Worm (Caenorhabditis elegans) whole organism, young adult: ENCODE results near the gene str-254.

ENCODE experiments used
- B0261.1 ChIP-seq: sonication (generic microtip); optimal IDR thresholded peaks from 2 replicates; lab custom pipeline; 2016; ENCODE audit warnings: mild to moderate bottlenecking, missing genetic modification characterization, moderate library complexity, missing compliant biosample characterization
- B0336.3 ChIP-seq: fragments of 200-800 bp; sonication (Bioruptor generic); IDR thresholded peaks from 2 replicates; pipeline ENCODE4 v1.3.6; 2022; ENCODE audit warnings: missing genetic modification characterization, missing compliant biosample characterization
- F22D6.2 ChIP-seq: sonication (generic microtip); optimal IDR thresholded peaks from 2 replicates; lab custom pipeline; 2016; ENCODE audit warnings: mild to moderate bottlenecking, missing genetic modification characterization, missing compliant biosample characterization
- F37B4.10 ChIP-seq: fragments of 200-800 bp; sonication (Bioruptor generic); IDR thresholded peaks from 2 replicates; pipeline ENCODE4 v1.3.6; 2022; ENCODE audit warnings: missing genetic modification characterization, missing compliant biosample characterization
- Y53G8AR.9 ChIP-seq: fragments of 200-800 bp; sonication (Bioruptor generic); conservative IDR thresholded peaks from 2 replicates; pipeline ENCODE4 v1.3.6; 2022; ENCODE audit warnings: missing genetic modification reagents, missing genetic modification characterization, missing compliant biosample characterization
- Y67H2A.10 ChIP-seq: fragments of 200-800 bp; sonication (Bioruptor generic); conservative IDR thresholded peaks from 2 replicates; pipeline ENCODE4 v1.3.6; 2022; ENCODE audit warnings: missing genetic modification reagents, missing genetic modification characterization, missing compliant biosample characterization
- Y95B8A.8 ChIP-seq: fragments of 200-800 bp; sonication (Bioruptor generic); IDR thresholded peaks from 2 replicates; pipeline ENCODE4 v1.3.6; 2022; ENCODE audit warnings: missing genetic modification reagents, missing genetic modification characterization, missing compliant biosample characterization
- ZK185.1 ChIP-seq: sonication (generic microtip); optimal IDR thresholded peaks from 2 replicates; lab custom pipeline; 2016; ENCODE audit warnings: mild to moderate bottlenecking, missing genetic modification characterization, missing compliant biosample characterization; ENCODE audit not compliant: poor library complexity, severe bottlenecking
- attf-3 ChIP-seq: fragments of 200-800 bp; sonication (Bioruptor generic); conservative IDR thresholded peaks from 2 replicates; pipeline ENCODE4 v1.3.6; 2022; ENCODE audit warnings: missing genetic modification reagents, missing genetic modification characterization, missing compliant biosample characterization
- ccch-3 ChIP-seq: fragments of 200-800 bp; sonication (Bioruptor generic); optimal IDR thresholded peaks from 2 replicates; lab custom pipeline; 2018; ENCODE audit warnings: mild to moderate bottlenecking, missing genetic modification characterization, missing compliant biosample characterization
- cebp-2 ChIP-seq: fragments of 200-800 bp; sonication (Bioruptor generic); IDR thresholded peaks from 2 replicates; pipeline ENCODE4 v1.3.6; 2022; ENCODE audit warnings: missing genetic modification characterization, missing compliant biosample characterization
- ceh-100 ChIP-seq: fragments of 200-800 bp; sonication (Bioruptor generic); IDR thresholded peaks from 2 replicates; pipeline ENCODE4 v1.3.6; 2022; ENCODE audit warnings: missing genetic modification reagents, missing genetic modification characterization, missing compliant biosample characterization
- ceh-40 ChIP-seq: fragments of 200-800 bp; sonication (Bioruptor generic); IDR thresholded peaks from 2 replicates; pipeline ENCODE4 v1.3.6; 2022; ENCODE audit warnings: missing genetic modification characterization, missing compliant biosample characterization
- chd-7 ChIP-seq: sonication (generic microtip); optimal IDR thresholded peaks from 2 replicates; lab custom pipeline; 2016; ENCODE audit warnings: mild to moderate bottlenecking, missing genetic modification characterization, moderate library complexity, missing compliant biosample characterization
- egl-44 ChIP-seq: fragments of 200-800 bp; sonication (Bioruptor generic); IDR thresholded peaks from 2 replicates; pipeline ENCODE4 v1.3.6; 2022; ENCODE audit warnings: missing genetic modification reagents, missing genetic modification characterization, missing compliant biosample characterization
- ekl-4 ChIP-seq: fragments of 200-800 bp; sonication (Bioruptor generic); IDR thresholded peaks from 2 replicates; pipeline ENCODE4 v1.3.6; 2022; ENCODE audit warnings: missing genetic modification reagents, missing genetic modification characterization, missing compliant biosample characterization
- hlh-26 ChIP-seq: fragments of 200-800 bp; sonication (Bioruptor generic); conservative IDR thresholded peaks from 2 replicates; pipeline ENCODE4 v1.3.6; 2022; ENCODE audit warnings: missing genetic modification reagents, missing genetic modification characterization, missing compliant biosample characterization
- hsf-1 ChIP-seq: fragments of 200-800 bp; sonication (Bioruptor generic); IDR thresholded peaks from 2 replicates; pipeline ENCODE4 v1.3.6; 2022; ENCODE audit warnings: missing genetic modification reagents, missing genetic modification characterization, missing compliant biosample characterization
- let-607 ChIP-seq, 2 experiments: fragments of 200-800 bp in 1 of 2; sonication (Bioruptor generic) in 1 of 2; sonication (generic microtip) in 1 of 2; optimal IDR thresholded peaks; 2 replicates each; lab custom pipeline; 2016 to 2018; ENCODE audit warnings: mild to moderate bottlenecking in 2 of 2, missing compliant biosample characterization in 2 of 2, missing genetic modification characterization in 2 of 2, moderate library complexity in 2 of 2, missing genotype in 1 of 2
- lin-35 ChIP-seq, 3 experiments: fragments of 150-350 bp in 2 of 3; sonication (generic microtip) in 1 of 3; optimal IDR thresholded peaks; 2 replicates each; lab custom pipeline; 2014 to 2018; ENCODE audit warnings: missing biosample characterization in 3 of 3, missing genetic modification characterization in 3 of 3, missing genetic modification reagents in 3 of 3
- lin-54 ChIP-seq: fragments of 200-800 bp; sonication (Bioruptor generic); optimal IDR thresholded peaks from 2 replicates; lab custom pipeline; 2018; ENCODE audit warnings: mild to moderate bottlenecking, missing genetic modification characterization, missing compliant biosample characterization
- lsl-1 ChIP-seq: fragments of 200-800 bp; sonication (Bioruptor generic); optimal IDR thresholded peaks from 2 replicates; lab custom pipeline; 2018; ENCODE audit warnings: mild to moderate bottlenecking, missing genetic modification characterization, moderate library complexity, missing compliant biosample characterization
- mel-28 ChIP-seq: sonication (generic microtip); optimal IDR thresholded peaks from 2 replicates; lab custom pipeline; 2016; ENCODE audit warnings: borderline replicate concordance, mild to moderate bottlenecking, missing genetic modification characterization, missing compliant biosample characterization
- nhr-80 ChIP-seq: sonication (generic microtip); optimal IDR thresholded peaks from 2 replicates; lab custom pipeline; 2016; ENCODE audit warnings: missing genetic modification characterization, missing compliant biosample characterization
- pha-4 ChIP-seq: fragments of 150-350 bp; sonication (generic microtip); optimal IDR thresholded peaks from 2 replicates; lab custom pipeline; 2014; ENCODE audit warnings: missing biosample characterization, missing genetic modification reagents, missing genetic modification characterization
- sea-2 ChIP-seq: fragments of 200-800 bp; sonication (Bioruptor generic); IDR thresholded peaks from 2 replicates; pipeline ENCODE4 v1.3.6; 2022; ENCODE audit warnings: missing genetic modification characterization, missing compliant biosample characterization
- somi-1 ChIP-seq: fragments of 200-800 bp; sonication (Bioruptor generic); optimal IDR thresholded peaks from 2 replicates; lab custom pipeline; 2018; ENCODE audit warnings: mild to moderate bottlenecking, missing genetic modification characterization, missing compliant biosample characterization
- tbx-9 ChIP-seq: sonication (generic microtip); optimal IDR thresholded peaks from 2 replicates; lab custom pipeline; 2016; ENCODE audit warnings: borderline replicate concordance, missing genetic modification characterization, inconsistent platforms, missing compliant biosample characterization
- tlf-1 ChIP-seq: fragments of 200-800 bp; sonication (Bioruptor generic); optimal IDR thresholded peaks from 2 replicates; lab custom pipeline; 2018; ENCODE audit warnings: mild to moderate bottlenecking, missing genetic modification characterization, missing compliant biosample characterization
- zfh-2 ChIP-seq: fragments of 200-800 bp; sonication (Bioruptor generic); conservative IDR thresholded peaks from 2 replicates; pipeline ENCODE4 v1.3.6; 2022; ENCODE audit warnings: missing genetic modification reagents, missing genetic modification characterization, missing compliant biosample characterization
- zim-3 ChIP-seq: sonication (generic microtip); optimal IDR thresholded peaks from 2 replicates; lab custom pipeline; 2017; ENCODE audit warnings: mild to moderate bottlenecking, missing genetic modification characterization, moderate library complexity, missing compliant biosample characterization
- ztf-3 ChIP-seq: fragments of 200-800 bp; sonication (Bioruptor generic); optimal IDR thresholded peaks from 2 replicates; lab custom pipeline; 2018; ENCODE audit warnings: mild to moderate bottlenecking, missing genetic modification characterization, missing compliant biosample characterization

The str-254 gene

ce11 chrV:16175227-16175626 is 22.0 kb upstream of the str-254 start:
- TF ChIP-seq Y53G8AR.9 (GFP tag; lab: Robert Waterston, UW) (no peak), nhr-80 (peak; percentile 32)

DNA sequence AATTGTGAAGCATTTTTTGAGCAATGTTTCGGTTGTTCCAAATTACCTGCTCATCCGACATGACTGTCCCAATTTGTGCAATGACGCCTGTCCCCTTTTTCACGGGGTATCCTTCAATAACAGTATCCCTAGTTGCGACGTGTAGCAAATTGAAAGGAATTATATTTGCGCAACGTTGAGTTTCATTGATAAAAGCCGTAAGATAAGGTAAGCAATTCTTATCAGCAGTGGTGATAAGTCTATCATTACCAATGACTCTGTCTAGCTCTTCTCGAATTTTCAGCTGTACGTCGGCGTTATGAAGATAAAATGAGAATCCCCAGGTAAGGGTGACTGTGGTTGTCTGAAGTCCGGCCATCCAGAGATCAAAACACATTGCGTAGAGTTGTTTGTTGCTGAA is 20.8 kb upstream of the str-254 start:
- no peak for TF ChIP-seq Y95B8A.8 (GFP tag; lab: Robert Waterston, UW)

- TF ChIP-seq ZK185.1 (no peak), somi-1 (GFP tag; lab: Kevin White, UChicago) (no peak), ekl-4 (GFP tag; lab: Robert Waterston, UW) (no peak), ztf-3 (GFP tag; lab: Kevin White, UChicago) (no peak)
These were observed 18.4 kb upstream of the str-254 start, which contains the start of gene K05D4.9 for ce11 chrV:16171721-16172120. Gene K05D4.9, minus strand, starts transcription at chrV:16171821.

DNA sequence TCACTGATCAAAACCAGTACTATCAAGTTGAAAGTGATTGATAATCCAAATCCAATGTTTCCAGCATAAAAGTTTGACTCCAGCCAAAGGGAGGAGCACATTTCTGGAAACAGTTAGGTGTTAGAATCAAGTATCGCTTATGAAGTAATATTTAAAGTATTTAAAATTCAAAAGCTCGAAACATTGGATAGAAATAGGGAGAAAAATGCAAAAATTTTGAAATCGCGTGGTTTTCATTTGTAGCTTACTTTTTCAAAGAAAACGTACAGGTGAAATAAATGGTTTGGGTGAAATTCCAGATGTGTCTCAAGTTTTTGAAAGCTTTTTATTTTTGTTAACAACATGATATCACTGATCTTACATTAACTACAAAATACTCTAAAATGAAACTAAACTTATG is 15.8 kb upstream of the str-254 start, which contains the start of gene str-111:
Gene str-111, minus strand, starts transcription at position 101 of the 400 bp plus-strand sequence.
- no peak for TF ChIP-seq lsl-1 (GFP tag; lab: Kevin White, UChicago)
- TF ChIP-seq zfh-2 = no peak
- TF ChIP-seq sea-2 (GFP tag; lab: Robert Waterston, UW) = no peak
- TF ChIP-seq Y67H2A.10 (GFP tag; lab: Robert Waterston, UW) = no peak
- no peak for TF ChIP-seq chd-7 (tag; lab: Kevin White, UChicago)
- no peak for TF ChIP-seq cebp-2 (GFP tag; lab: Robert Waterston, UW)

- no peak for TF ChIP-seq attf-3 (GFP tag; lab: Robert Waterston, UW)
- no peak for TF ChIP-seq ccch-3
- TF ChIP-seq F37B4.10 (GFP tag; lab: Robert Waterston, UW) = no peak
- TF ChIP-seq tlf-1 (GFP tag; lab: Kevin White, UChicago) = no peak
- TF ChIP-seq hsf-1 (GFP tag; lab: Robert Waterston, UW) = no peak
- TF ChIP-seq Y67H2A.10 (GFP tag; lab: Robert Waterston, UW) = no peak
- TF ChIP-seq ceh-100 (GFP tag; lab: Robert Waterston, UW) = no peak
- TF ChIP-seq Y53G8AR.9 (GFP tag; lab: Robert Waterston, UW) = no peak
- no peak for TF ChIP-seq F22D6.2 (tag; lab: Kevin White, UChicago)
- no peak for TF ChIP-seq B0336.3 (GFP tag; lab: Robert Waterston, UW)
- no peak for TF ChIP-seq lin-54 (GFP tag; lab: Kevin White, UChicago)
- TF ChIP-seq nhr-80 = no peak
- no peak for TF ChIP-seq zim-3 (tag; lab: Kevin White, UChicago)
These were observed 12.7 kb upstream of the str-254 start, which contains the start of gene str-108 for ce11 chrV:16165936-16166335. Gene str-108, plus strand, starts transcription at chrV:16166236.

DNA sequence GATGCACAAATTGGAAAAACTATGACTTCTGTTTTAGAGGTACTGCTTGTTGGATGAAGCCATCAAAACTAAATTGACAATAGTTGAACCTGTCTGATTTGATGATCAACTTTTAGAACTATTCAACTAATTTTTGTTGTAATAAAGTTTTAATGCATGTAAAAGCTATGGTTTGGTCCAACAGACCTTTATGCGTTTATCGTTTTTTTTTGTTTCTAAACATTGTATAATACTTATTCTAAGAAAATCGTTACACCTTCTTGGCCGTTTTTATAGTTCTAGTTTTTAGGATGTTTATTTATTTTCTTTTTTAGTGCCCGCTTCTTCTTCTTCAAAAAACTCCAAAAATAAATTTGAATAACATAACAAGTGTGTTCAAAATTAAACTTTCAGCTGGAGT is 10.4 kb upstream of the str-254 start, which contains the start of gene F10A3.12:
Gene F10A3.12, plus strand, starts transcription at position 301 of the 400 bp plus-strand sequence.
- no peak for TF ChIP-seq ceh-40 (GFP tag; lab: Robert Waterston, UW)
- TF ChIP-seq let-607 (tag; optimal IDR thresholded peaks at IDR 0.05; lab: Kevin White, UChicago) = no peak
- TF ChIP-seq ztf-3 (GFP tag; lab: Kevin White, UChicago) = no peak
- TF ChIP-seq B0336.3 (GFP tag; lab: Robert Waterston, UW) = no peak
- no peak for TF ChIP-seq hlh-26 (GFP tag; lab: Robert Waterston, UW)

DNA sequence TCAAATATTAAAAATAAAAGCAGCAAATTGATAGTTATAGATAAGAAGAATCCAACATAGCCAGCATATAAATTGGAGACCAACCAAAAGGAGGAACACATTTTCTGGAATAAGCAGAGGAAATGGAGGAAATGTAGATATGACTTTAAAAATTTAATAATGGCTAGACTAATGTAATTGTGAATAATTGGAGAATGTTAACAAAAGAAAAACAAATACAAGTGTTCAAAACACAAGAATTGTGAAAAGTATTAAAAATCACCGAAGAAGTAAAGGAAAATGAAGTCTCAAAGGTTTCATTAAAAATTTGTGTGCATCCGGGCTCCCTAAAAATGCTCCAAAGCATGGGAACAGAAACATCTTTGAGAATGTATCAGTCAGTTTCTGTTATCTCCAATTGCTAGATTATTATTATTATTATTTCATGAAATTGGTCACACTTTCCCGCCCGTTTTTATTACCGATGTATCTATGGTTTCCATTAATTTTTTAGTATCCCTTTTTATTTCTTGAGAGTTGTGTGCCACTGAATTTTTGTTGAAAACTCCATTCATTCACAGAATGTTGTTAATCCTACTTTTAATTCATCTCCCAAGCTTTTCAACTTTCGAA is 9.0 kb upstream of the str-254 start, which contains the start of the genes str-109 and F10A3.11:
Gene str-109, minus strand, starts transcription at position 101 of the 612 bp plus-strand sequence.
Gene F10A3.11, plus strand, starts transcription at position 562 of the 612 bp plus-strand sequence.
- TF ChIP-seq B0261.1 (tag; lab: Kevin White, UChicago) (no peak), egl-44 (no peak), pha-4 (no peak), cebp-2 (GFP tag; lab: Robert Waterston, UW) (no peak), lin-35 (GFP tag; optimal IDR thresholded peaks at IDR 0.05; lab: Kevin White, UChicago) (no peak), Y67H2A.10 (GFP tag; lab: Robert Waterston, UW) (no peak), tbx-9 (tag; lab: Kevin White, UChicago) (no peak), mel-28 (no peak)
